Worm (Caenorhabditis elegans) whole organism, L1 larva: ENCODE measurements around the gene tif-1A.

Source experiments
- ama-1 ChIP-seq: fragments of 150-350 bp; optimal IDR thresholded peaks from 2 replicates; lab custom pipeline; 2014
- irx-1 ChIP-seq: sonication (generic microtip); optimal IDR thresholded peaks from 2 replicates; lab custom pipeline; 2016; ENCODE audit warnings: missing genetic modification characterization, missing compliant biosample characterization
- mep-1 ChIP-seq: fragments of 150-350 bp; optimal IDR thresholded peaks from 2 replicates; lab custom pipeline; 2014; ENCODE audit warnings: missing biosample characterization, missing genetic modification characterization
- sptf-1 ChIP-seq: fragments of 150-350 bp; optimal IDR thresholded peaks from 2 replicates; lab custom pipeline; 2014; ENCODE audit warnings: missing biosample characterization, missing genetic modification characterization
- unc-86 ChIP-seq: sonication (generic microtip); optimal IDR thresholded peaks from 2 replicates; lab custom pipeline; 2016; ENCODE audit warnings: missing genetic modification characterization, missing compliant biosample characterization
- ztf-11 ChIP-seq, 2 experiments: sonication (generic microtip); optimal IDR thresholded peaks; 2 replicates each; lab custom pipeline; 2016 to 2017; ENCODE audit warnings: missing genetic modification characterization in 2 of 2, missing biosample characterization in 1 of 2, missing compliant biosample characterization in 1 of 2

ce11 chrIII:3957850-3958249 is 46.1 kb downstream of the tif-1A start:
- no peak for TF ChIP-seq mep-1 (tag; lab: Kevin White, UChicago)
- TF ChIP-seq unc-86 (tag; lab: Kevin White, UChicago), result no peak
- no peak for TF ChIP-seq ama-1 (lab: Kevin White, UChicago)
- no peak for TF ChIP-seq irx-1 (tag; lab: Kevin White, UChicago)
- TF ChIP-seq ztf-11 (tag; optimal IDR thresholded peaks at IDR 0.05; lab: Kevin White, UChicago), result no peak
- no peak for TF ChIP-seq sptf-1
